Worm (Caenorhabditis elegans) whole organism, young adult: ENCODE measurements around the gene nspe-4.

ENCODE experiments used
- B0261.1 ChIP-seq: sonication (generic microtip); optimal IDR thresholded peaks from 2 replicates; lab custom pipeline; 2016; ENCODE audit warnings: mild to moderate bottlenecking, missing genetic modification characterization, moderate library complexity, missing compliant biosample characterization
- F10E7.11 ChIP-seq: sonication (generic microtip); optimal IDR thresholded peaks from 2 replicates; lab custom pipeline; 2017; ENCODE audit warnings: mild to moderate bottlenecking, missing genetic modification characterization, moderate library complexity, missing compliant biosample characterization
- F22D6.2 ChIP-seq: sonication (generic microtip); optimal IDR thresholded peaks from 2 replicates; lab custom pipeline; 2016; ENCODE audit warnings: mild to moderate bottlenecking, missing genetic modification characterization, missing compliant biosample characterization
- F37B4.10 ChIP-seq: fragments of 200-800 bp; sonication (Bioruptor generic); IDR thresholded peaks from 2 replicates; pipeline ENCODE4 v1.3.6; 2022; ENCODE audit warnings: missing genetic modification characterization, missing compliant biosample characterization
- F49E8.2 ChIP-seq: sonication (generic microtip); optimal IDR thresholded peaks from 3 replicates; lab custom pipeline; 2017; ENCODE audit warnings: missing genetic modification characterization, mild to moderate bottlenecking, missing compliant biosample characterization, antibody characterized with exemption, moderate library complexity; ENCODE audit not compliant: insufficient read depth
- F52B5.7 ChIP-seq: sonication (generic microtip); optimal IDR thresholded peaks from 2 replicates; lab custom pipeline; 2016; ENCODE audit warnings: mild to moderate bottlenecking, missing genetic modification characterization, missing compliant biosample characterization
- F55B11.4 ChIP-seq: sonication (generic microtip); optimal IDR thresholded peaks from 2 replicates; lab custom pipeline; 2016; ENCODE audit warnings: missing compliant biosample characterization, missing genetic modification characterization, borderline replicate concordance; ENCODE audit not compliant: insufficient read depth
- K12H6.12 ChIP-seq: fragments of 200-800 bp; sonication (Bioruptor generic); optimal IDR thresholded peaks from 2 replicates; lab custom pipeline; 2018; ENCODE audit warnings: mild to moderate bottlenecking, missing genetic modification characterization, missing compliant biosample characterization
- T26A5.8 ChIP-seq: sonication (generic microtip); optimal IDR thresholded peaks from 2 replicates; lab custom pipeline; 2016; ENCODE audit warnings: missing genetic modification characterization, missing compliant biosample characterization
- Y53F4B.3 ChIP-seq: fragments of 200-800 bp; sonication (Bioruptor generic); IDR thresholded peaks from 2 replicates; pipeline ENCODE4 v1.3.6; 2022; ENCODE audit warnings: missing genetic modification reagents, missing genetic modification characterization, missing compliant biosample characterization
- Y67H2A.10 ChIP-seq: fragments of 200-800 bp; sonication (Bioruptor generic); conservative IDR thresholded peaks from 2 replicates; pipeline ENCODE4 v1.3.6; 2022; ENCODE audit warnings: missing genetic modification reagents, missing genetic modification characterization, missing compliant biosample characterization
- akir-1 ChIP-seq: fragments of 200-800 bp; sonication (Bioruptor generic); optimal IDR thresholded peaks from 2 replicates; lab custom pipeline; 2018; ENCODE audit warnings: mild to moderate bottlenecking, missing genetic modification characterization, moderate library complexity, missing compliant biosample characterization
- attf-6 ChIP-seq: fragments of 200-800 bp; sonication (Bioruptor generic); IDR thresholded peaks from 2 replicates; pipeline ENCODE4 v1.3.6; 2022; ENCODE audit warnings: missing genetic modification reagents, missing genetic modification characterization, missing compliant biosample characterization
- bed-1 ChIP-seq: fragments of 200-800 bp; sonication (Bioruptor generic); IDR thresholded peaks from 2 replicates; pipeline ENCODE4 v1.3.6; 2022; ENCODE audit warnings: missing genetic modification reagents, missing genetic modification characterization, missing compliant biosample characterization
- ccch-3 ChIP-seq: fragments of 200-800 bp; sonication (Bioruptor generic); optimal IDR thresholded peaks from 2 replicates; lab custom pipeline; 2018; ENCODE audit warnings: mild to moderate bottlenecking, missing genetic modification characterization, missing compliant biosample characterization
- ceh-79 ChIP-seq: sonication (generic microtip); optimal IDR thresholded peaks from 2 replicates; lab custom pipeline; 2017; ENCODE audit warnings: mild to moderate bottlenecking, missing genetic modification characterization, missing compliant biosample characterization
- ceh-91 ChIP-seq: fragments of 200-800 bp; sonication (Bioruptor generic); IDR thresholded peaks from 2 replicates; pipeline ENCODE4 v1.3.6; 2022; ENCODE audit warnings: missing genetic modification reagents, missing genetic modification characterization, missing compliant biosample characterization
- chd-7 ChIP-seq: sonication (generic microtip); optimal IDR thresholded peaks from 2 replicates; lab custom pipeline; 2016; ENCODE audit warnings: mild to moderate bottlenecking, missing genetic modification characterization, moderate library complexity, missing compliant biosample characterization
- dpff-1 ChIP-seq: sonication (generic microtip); optimal IDR thresholded peaks from 2 replicates; lab custom pipeline; 2017; ENCODE audit warnings: mild to moderate bottlenecking, missing genetic modification characterization, missing compliant biosample characterization
- efl-1 ChIP-seq: fragments of 150-350 bp; optimal IDR thresholded peaks from 2 replicates; lab custom pipeline; 2014; ENCODE audit warnings: missing biosample characterization, missing genetic modification reagents, missing genetic modification characterization
- gei-17 ChIP-seq: fragments of 200-800 bp; sonication (Bioruptor generic); optimal IDR thresholded peaks from 2 replicates; lab custom pipeline; 2018; ENCODE audit warnings: mild to moderate bottlenecking, missing genetic modification characterization, missing compliant biosample characterization
- him-1 ChIP-seq: sonication (generic microtip); optimal IDR thresholded peaks from 2 replicates; lab custom pipeline; 2016; ENCODE audit warnings: missing genotype, missing genetic modification reagents, missing genetic modification characterization, missing compliant biosample characterization
- hlh-26 ChIP-seq: fragments of 200-800 bp; sonication (Bioruptor generic); conservative IDR thresholded peaks from 2 replicates; pipeline ENCODE4 v1.3.6; 2022; ENCODE audit warnings: missing genetic modification reagents, missing genetic modification characterization, missing compliant biosample characterization
- lag-1 ChIP-seq: fragments of 200-800 bp; sonication (Bioruptor generic); IDR thresholded peaks from 2 replicates; pipeline ENCODE4 v1.3.6; 2022; ENCODE audit warnings: missing genetic modification reagents, missing genetic modification characterization, missing compliant biosample characterization
- lin-26 ChIP-seq: fragments of 200-800 bp; sonication (Bioruptor generic); IDR thresholded peaks from 2 replicates; pipeline ENCODE4 v1.3.6; 2022; ENCODE audit warnings: missing genetic modification reagents, missing genetic modification characterization, missing compliant biosample characterization
- lin-35 ChIP-seq, 3 experiments: fragments of 150-350 bp in 2 of 3; sonication (generic microtip) in 1 of 3; optimal IDR thresholded peaks; 2 replicates each; lab custom pipeline; 2014 to 2018; ENCODE audit warnings: missing biosample characterization in 3 of 3, missing genetic modification characterization in 3 of 3, missing genetic modification reagents in 3 of 3
- lsl-1 ChIP-seq: fragments of 200-800 bp; sonication (Bioruptor generic); optimal IDR thresholded peaks from 2 replicates; lab custom pipeline; 2018; ENCODE audit warnings: mild to moderate bottlenecking, missing genetic modification characterization, moderate library complexity, missing compliant biosample characterization
- lsy-27 ChIP-seq: sonication (generic microtip); optimal IDR thresholded peaks from 2 replicates; lab custom pipeline; 2017; ENCODE audit warnings: missing genetic modification characterization, mild to moderate bottlenecking, missing compliant biosample characterization, antibody characterized with exemption, missing genotype, borderline replicate concordance; ENCODE audit not compliant: insufficient read depth
- nfyb-1 ChIP-seq: fragments of 200-800 bp; sonication (Bioruptor generic); IDR thresholded peaks from 2 replicates; pipeline ENCODE4 v1.3.6; 2022; ENCODE audit warnings: missing genetic modification reagents, missing genetic modification characterization, missing compliant biosample characterization
- nhr-27 ChIP-seq: fragments of 200-800 bp; sonication (Bioruptor generic); optimal IDR thresholded peaks from 2 replicates; lab custom pipeline; 2018; ENCODE audit warnings: mild to moderate bottlenecking, missing genetic modification characterization, moderate library complexity, missing compliant biosample characterization
- nhr-80 ChIP-seq: sonication (generic microtip); optimal IDR thresholded peaks from 2 replicates; lab custom pipeline; 2016; ENCODE audit warnings: missing genetic modification characterization, missing compliant biosample characterization
- rec-8 ChIP-seq, 2 experiments: sonication (generic microtip); optimal IDR thresholded peaks; 2 replicates each; lab custom pipeline; 2016; ENCODE audit warnings: mild to moderate bottlenecking in 2 of 2, missing genetic modification characterization in 2 of 2, missing genetic modification reagents in 2 of 2, missing genotype in 2 of 2, missing biosample characterization in 1 of 2, missing compliant biosample characterization in 1 of 2, moderate library complexity in 1 of 2
- rpc-1 ChIP-seq, 2 experiments: fragments of 150-350 bp in 1 of 2; sonication (generic microtip) in 1 of 2; optimal IDR thresholded peaks; 2 replicates each; lab custom pipeline; 2014 to 2018; ENCODE audit warnings: missing biosample characterization in 1 of 2, missing genetic modification characterization in 1 of 2, missing genetic modification reagents in 1 of 2, missing genotype in 1 of 2
- snpc-1.1 ChIP-seq: sonication (generic microtip); optimal IDR thresholded peaks from 2 replicates; lab custom pipeline; 2017; ENCODE audit warnings: missing genetic modification characterization, mild to moderate bottlenecking, missing compliant biosample characterization, antibody characterized with exemption, moderate library complexity, missing genotype, missing genetic modification reagents; ENCODE audit not compliant: insufficient read depth
- snpc-3.4 ChIP-seq: sonication (generic microtip); optimal IDR thresholded peaks from 2 replicates; lab custom pipeline; 2017; ENCODE audit warnings: missing genetic modification characterization, mild to moderate bottlenecking, missing compliant biosample characterization, antibody characterized with exemption, moderate library complexity, missing genotype, missing genetic modification reagents
- tbx-9 ChIP-seq: sonication (generic microtip); optimal IDR thresholded peaks from 2 replicates; lab custom pipeline; 2016; ENCODE audit warnings: borderline replicate concordance, missing genetic modification characterization, inconsistent platforms, missing compliant biosample characterization
- tlf-1 ChIP-seq: fragments of 200-800 bp; sonication (Bioruptor generic); optimal IDR thresholded peaks from 2 replicates; lab custom pipeline; 2018; ENCODE audit warnings: mild to moderate bottlenecking, missing genetic modification characterization, missing compliant biosample characterization
- unc-62 ChIP-seq: fragments of 150-350 bp; optimal IDR thresholded peaks from 2 replicates; lab custom pipeline; 2014; ENCODE audit warnings: missing biosample characterization, missing genetic modification reagents, missing genetic modification characterization
- zfh-2 ChIP-seq: fragments of 200-800 bp; sonication (Bioruptor generic); conservative IDR thresholded peaks from 2 replicates; pipeline ENCODE4 v1.3.6; 2022; ENCODE audit warnings: missing genetic modification reagents, missing genetic modification characterization, missing compliant biosample characterization
- zim-3 ChIP-seq: sonication (generic microtip); optimal IDR thresholded peaks from 2 replicates; lab custom pipeline; 2017; ENCODE audit warnings: mild to moderate bottlenecking, missing genetic modification characterization, moderate library complexity, missing compliant biosample characterization
- ztf-6 ChIP-seq: fragments of 200-800 bp; sonication (Bioruptor generic); IDR thresholded peaks from 2 replicates; pipeline ENCODE4 v1.3.6; 2022; ENCODE audit warnings: missing genetic modification reagents, missing genetic modification characterization, missing compliant biosample characterization

nspe-4 gene

ce11 chrII:12612218-12612617, at the start of gene nspe-4:
Gene nspe-4 (plus strand): TSS chrII:12612518.
- TF ChIP-seq ztf-6 (GFP tag; lab: Robert Waterston, UW) (no peak), F55B11.4 (tag; lab: Kevin White, UChicago) (no peak), rec-8 (tag; optimal IDR thresholded peaks at IDR 0.05; lab: Kevin White, UChicago) (no peak), lin-26 (GFP tag; lab: Robert Waterston, UW) (no peak), tbx-9 (tag; lab: Kevin White, UChicago) (no peak), lin-35 (GFP tag; optimal IDR thresholded peaks at IDR 0.05; lab: Kevin White, UChicago) (no peak), nhr-80 (tag; lab: Kevin White, UChicago) (no peak), Y53F4B.3 (no peak), Y67H2A.10 (GFP tag; lab: Robert Waterston, UW) (no peak), tlf-1 (GFP tag; lab: Kevin White, UChicago) (no peak), bed-1 (no peak), efl-1 (GFP tag; lab: Kevin White, UChicago) (no peak), zfh-2 (GFP tag; lab: Robert Waterston, UW) (no peak), lag-1 (no peak), F22D6.2 (tag; lab: Kevin White, UChicago) (no peak), zim-3 (tag; lab: Kevin White, UChicago) (no peak)

- no peak for TF ChIP-seq hlh-26 (GFP tag; lab: Robert Waterston, UW)
- no peak for TF ChIP-seq gei-17 (GFP tag; lab: Kevin White, UChicago)
- no peak for TF ChIP-seq B0261.1 (tag; lab: Kevin White, UChicago)
- no peak for TF ChIP-seq him-1 (tag; lab: Kevin White, UChicago)
- TF ChIP-seq tbx-9 (tag; lab: Kevin White, UChicago), result no peak
- TF ChIP-seq ceh-79 (tag; lab: Kevin White, UChicago), result no peak
- TF ChIP-seq F10E7.11 (tag; lab: Kevin White, UChicago), result no peak
- TF ChIP-seq nfyb-1 (GFP tag; lab: Robert Waterston, UW), result no peak
- TF ChIP-seq lsl-1 (GFP tag; lab: Kevin White, UChicago), result no peak
- no peak for TF ChIP-seq ccch-3 (GFP tag; lab: Kevin White, UChicago)
Observed at ce11 chrII:12565851-12566250, 46.5 kb upstream of the nspe-4 start, which contains the start of gene F49C5.7. Gene F49C5.7 (plus strand): TSS chrII:12566151.

- TF ChIP-seq F55B11.4 (tag; lab: Kevin White, UChicago), result no peak
- no peak for TF ChIP-seq unc-62 (GFP tag; lab: Kevin White, UChicago)
- TF ChIP-seq K12H6.12 (tag; lab: Kevin White, UChicago), result no peak
- no peak for TF ChIP-seq F37B4.10 (GFP tag; lab: Robert Waterston, UW)
- no peak for TF ChIP-seq ceh-91 (GFP tag; lab: Robert Waterston, UW)
- no peak for TF ChIP-seq F52B5.7 (tag; lab: Kevin White, UChicago)
- TF ChIP-seq chd-7 (tag; lab: Kevin White, UChicago), result no peak
- TF ChIP-seq lin-35 (GFP tag; optimal IDR thresholded peaks at IDR 0.05; lab: Kevin White, UChicago), result no peak
- no peak for TF ChIP-seq rpc-1 (optimal IDR thresholded peaks at IDR 0.05; lab: Kevin White, UChicago)
- no peak for TF ChIP-seq rpc-1 (tag; optimal IDR thresholded peaks at IDR 0.05; lab: Kevin White, UChicago)
- TF ChIP-seq, all 124 proteins: peak for 0
Observed at ce11 chrII:12570523-12570922, 41.8 kb upstream of the nspe-4 start, which contains the start of gene Y38E10A.1. Gene Y38E10A.1 (minus strand): TSS chrII:12570623.

ce11 chrII:12572760-12573159, 39.6 kb upstream of the nspe-4 start, which contains the start of gene Y38E10A.35:
Gene Y38E10A.35 (minus strand): TSS chrII:12572860.
- no peak for TF ChIP-seq snpc-1.1 (tag; lab: Kevin White, UChicago)
- TF ChIP-seq snpc-3.4, result no peak
- no peak for TF ChIP-seq lsy-27 (tag; lab: Kevin White, UChicago)
- no peak for TF ChIP-seq akir-1 (GFP tag; lab: Kevin White, UChicago)
- no peak for TF ChIP-seq nhr-27
- TF ChIP-seq dpff-1 (tag; lab: Kevin White, UChicago), result no peak
- no peak for TF ChIP-seq T26A5.8
- no peak for TF ChIP-seq chd-7 (tag; lab: Kevin White, UChicago)
- TF ChIP-seq F49E8.2, result no peak
- TF ChIP-seq bed-1, result no peak
- no peak for TF ChIP-seq attf-6 (GFP tag; lab: Robert Waterston, UW)
- TF ChIP-seq tbx-9 (tag; lab: Kevin White, UChicago), result no peak
